Worm (Caenorhabditis elegans): Measurements from ENCODE around the gene ddr-2.
A peak's percentile ranks its signal among the peaks of the same experiment; 100 is the strongest.

The ddr-2 gene

DNA sequence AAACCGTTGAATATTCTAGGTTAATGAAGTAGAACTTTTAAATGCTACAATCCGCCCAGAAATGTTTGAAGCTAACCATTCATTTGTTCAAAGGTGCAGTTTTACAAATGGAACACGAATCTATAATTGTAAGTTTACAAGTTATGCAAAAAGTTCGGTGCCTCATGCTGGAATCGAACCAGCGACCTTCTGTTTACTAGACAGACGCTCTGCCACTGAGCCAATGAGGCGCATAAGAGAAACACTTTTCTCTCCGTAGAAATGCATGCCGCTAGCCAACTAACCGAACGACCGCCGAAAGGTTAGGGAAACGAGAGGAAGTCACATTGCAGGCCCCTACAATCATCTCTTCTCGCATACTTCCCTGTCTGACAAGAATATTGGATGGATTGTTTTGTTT is 56.1 kb downstream of the ddr-2 start:
- TF ChIP-seq mab-5 (tag; optimal IDR thresholded peaks at IDR 0.05): no peak
- TF ChIP-seq nhr-28 (tag; optimal IDR thresholded peaks at IDR 0.05): no peak
- TF ChIP-seq lin-13 (tag; optimal IDR thresholded peaks at IDR 0.05): peak; percentile 19
- TF ChIP-seq ceh-39 (tag; optimal IDR thresholded peaks at IDR 0.05): no peak
- peak; percentile 84 for TF ChIP-seq bed-3 (GFP tag; optimal IDR thresholded peaks at IDR 0.05)
- TF ChIP-seq lsy-2 (tag; optimal IDR thresholded peaks at IDR 0.05): peak; percentile 29
- peak; percentile 67 for TF ChIP-seq mep-1 (tag; optimal IDR thresholded peaks at IDR 0.05)
- TF ChIP-seq unc-62 (GFP tag; optimal IDR thresholded peaks at IDR 0.05): peak; percentile 60
- TF ChIP-seq pha-4 (tag; optimal IDR thresholded peaks at IDR 0.05): peak; percentile 23
- peak; percentile 81 for TF ChIP-seq sem-2 (GFP tag; optimal IDR thresholded peaks at IDR 0.05)
- peak; percentile 77 for TF ChIP-seq ham-2 (GFP tag; optimal IDR thresholded peaks at IDR 0.05)
- TF ChIP-seq unc-120 (tag; optimal IDR thresholded peaks at IDR 0.05; ENCODE audit: poor library complexity, severe bottlenecking): peak; percentile 81
- peak; percentile 35 for TF ChIP-seq ztf-11 (tag; optimal IDR thresholded peaks at IDR 0.05)
- peak; percentile 85 for TF ChIP-seq ceh-43 (GFP tag; optimal IDR thresholded peaks at IDR 0.05)
- TF ChIP-seq ces-1 (GFP tag; optimal IDR thresholded peaks at IDR 0.05): peak; percentile 60
- TF ChIP-seq elt-3 (tag; optimal IDR thresholded peaks at IDR 0.05): no peak
- peak; percentile 44 for TF ChIP-seq tbx-8 (GFP tag; optimal IDR thresholded peaks at IDR 0.05)
- peak; percentile 24 for TF ChIP-seq nhr-12 (tag; optimal IDR thresholded peaks at IDR 0.05)
- TF ChIP-seq elt-1 (tag; optimal IDR thresholded peaks at IDR 0.05; ENCODE audit: borderline replicate concordance, insufficient read depth): no peak
- peak; percentile 94 for TF ChIP-seq mls-2 (tag; optimal IDR thresholded peaks at IDR 0.05)
- TF ChIP-seq nhr-237 (tag; optimal IDR thresholded peaks at IDR 0.05): peak; percentile 37
- TF ChIP-seq cnd-1 (tag; optimal IDR thresholded peaks at IDR 0.05): peak; percentile 88
- peak; percentile 33 for TF ChIP-seq unc-39 (tag; optimal IDR thresholded peaks at IDR 0.05)
- peak; percentile 71 for TF ChIP-seq flh-1 (GFP tag; optimal IDR thresholded peaks at IDR 0.05)
- TF ChIP-seq M03D4.4 (tag; optimal IDR thresholded peaks at IDR 0.05): peak; percentile 90
- TF ChIP-seq snpc-4 (tag; optimal IDR thresholded peaks at IDR 0.05): no peak
- no peak for TF ChIP-seq nhr-2 (tag; optimal IDR thresholded peaks at IDR 0.05)
- TF ChIP-seq sptf-1 (tag; optimal IDR thresholded peaks at IDR 0.05): peak; percentile 95
- TF ChIP-seq blmp-1 (tag; optimal IDR thresholded peaks at IDR 0.05): no peak
- TF ChIP-seq lin-32 (GFP tag; optimal IDR thresholded peaks at IDR 0.05): peak; percentile 76
- peak; percentile 49 for TF ChIP-seq hlh-1 (tag; optimal IDR thresholded peaks at IDR 0.05)
- no peak for TF ChIP-seq nhr-76 (tag; optimal IDR thresholded peaks at IDR 0.05)
- peak; percentile 92 for TF ChIP-seq ceh-83 (GFP tag; optimal IDR thresholded peaks at IDR 0.05)
- TF ChIP-seq drap-1 (GFP tag; optimal IDR thresholded peaks at IDR 0.05): peak; percentile 94
- TF ChIP-seq zip-8 (tag; optimal IDR thresholded peaks at IDR 0.05): no peak
